Worm (Caenorhabditis elegans) whole organism, young adult: ENCODE data around the gene hlh-14.

Experiments used
- B0336.3 ChIP-seq: fragments of 200-800 bp; sonication (Bioruptor generic); IDR thresholded peaks from 2 replicates; pipeline ENCODE4 v1.3.6; 2022; ENCODE audit warnings: missing genetic modification characterization, missing compliant biosample characterization
- D2030.7 ChIP-seq: fragments of 200-800 bp; sonication (Bioruptor generic); IDR thresholded peaks from 2 replicates; pipeline ENCODE4 v1.3.6; 2022; ENCODE audit warnings: missing genetic modification reagents, missing genetic modification characterization, missing compliant biosample characterization
- F57A8.1 ChIP-seq: fragments of 200-800 bp; sonication (Bioruptor generic); optimal IDR thresholded peaks from 2 replicates; lab custom pipeline; 2018; ENCODE audit warnings: mild to moderate bottlenecking, missing genetic modification characterization, moderate library complexity, missing compliant biosample characterization
- T26A5.8 ChIP-seq: sonication (generic microtip); optimal IDR thresholded peaks from 2 replicates; lab custom pipeline; 2016; ENCODE audit warnings: missing genetic modification characterization, missing compliant biosample characterization
- ZK185.1 ChIP-seq: sonication (generic microtip); optimal IDR thresholded peaks from 2 replicates; lab custom pipeline; 2016; ENCODE audit warnings: mild to moderate bottlenecking, missing genetic modification characterization, missing compliant biosample characterization; ENCODE audit not compliant: poor library complexity, severe bottlenecking
- ama-1 ChIP-seq, 3 experiments: fragments of 150-350 bp in 1 of 3; sonication (generic microtip) in 2 of 3; optimal IDR thresholded peaks; 2 replicates each; lab custom pipeline; 2014 to 2018; ENCODE audit warnings: missing biosample characterization in 2 of 3, missing genetic modification characterization in 2 of 3, missing genetic modification reagents in 2 of 3
- aptf-3 ChIP-seq: fragments of 200-800 bp; sonication (Bioruptor generic); IDR thresholded peaks from 2 replicates; pipeline ENCODE4 v1.3.6; 2022; ENCODE audit warnings: missing genetic modification characterization, missing compliant biosample characterization
- atf-7 ChIP-seq: sonication (generic microtip); optimal IDR thresholded peaks from 2 replicates; lab custom pipeline; 2017; ENCODE audit warnings: mild to moderate bottlenecking, missing genetic modification characterization, missing compliant biosample characterization
- attf-5 ChIP-seq: fragments of 200-800 bp; sonication (Bioruptor generic); optimal IDR thresholded peaks from 2 replicates; lab custom pipeline; 2018; ENCODE audit warnings: mild to moderate bottlenecking, missing genetic modification characterization, missing compliant biosample characterization
- cebp-1 ChIP-seq, 2 experiments: fragments of 200-800 bp in 1 of 2; sonication (Bioruptor generic) in 1 of 2; sonication (generic microtip) in 1 of 2; IDR thresholded peaks in 1 of 2; optimal IDR thresholded peaks in 1 of 2; 2 replicates each; pipeline versions ENCODE4 v1.3.6 to Lab custom; 2017 to 2022; ENCODE audit warnings: missing compliant biosample characterization in 2 of 2, missing genetic modification characterization in 2 of 2, mild to moderate bottlenecking in 1 of 2, missing genetic modification reagents in 1 of 2, moderate library complexity in 1 of 2
- ceh-27 ChIP-seq: fragments of 200-800 bp; sonication (Bioruptor generic); optimal IDR thresholded peaks from 2 replicates; lab custom pipeline; 2018; ENCODE audit warnings: mild to moderate bottlenecking, missing genetic modification characterization, moderate library complexity, missing compliant biosample characterization
- chd-7 ChIP-seq: sonication (generic microtip); optimal IDR thresholded peaks from 2 replicates; lab custom pipeline; 2016; ENCODE audit warnings: mild to moderate bottlenecking, missing genetic modification characterization, moderate library complexity, missing compliant biosample characterization
- die-1 ChIP-seq: sonication (generic microtip); optimal IDR thresholded peaks from 2 replicates; lab custom pipeline; 2016; ENCODE audit warnings: missing genotype, mild to moderate bottlenecking, missing genetic modification characterization, missing compliant biosample characterization
- egl-18 ChIP-seq: fragments of 200-800 bp; sonication (Bioruptor generic); IDR thresholded peaks from 2 replicates; pipeline ENCODE4 v1.3.6; 2022; ENCODE audit warnings: missing genetic modification reagents, missing genetic modification characterization, missing compliant biosample characterization
- egrh-3 ChIP-seq: fragments of 200-800 bp; sonication (Bioruptor generic); IDR thresholded peaks from 2 replicates; pipeline ENCODE4 v1.3.6; 2022; ENCODE audit warnings: missing genetic modification reagents, missing genetic modification characterization, missing compliant biosample characterization
- gei-17 ChIP-seq: fragments of 200-800 bp; sonication (Bioruptor generic); optimal IDR thresholded peaks from 2 replicates; lab custom pipeline; 2018; ENCODE audit warnings: mild to moderate bottlenecking, missing genetic modification characterization, missing compliant biosample characterization
- lin-26 ChIP-seq: fragments of 200-800 bp; sonication (Bioruptor generic); IDR thresholded peaks from 2 replicates; pipeline ENCODE4 v1.3.6; 2022; ENCODE audit warnings: missing genetic modification reagents, missing genetic modification characterization, missing compliant biosample characterization
- lin-40 ChIP-seq: sonication (generic microtip); optimal IDR thresholded peaks from 2 replicates; lab custom pipeline; 2016; ENCODE audit warnings: missing genetic modification characterization, mild to moderate bottlenecking, missing compliant biosample characterization, missing genotype, missing genetic modification reagents
- lsl-1 ChIP-seq: fragments of 200-800 bp; sonication (Bioruptor generic); optimal IDR thresholded peaks from 2 replicates; lab custom pipeline; 2018; ENCODE audit warnings: mild to moderate bottlenecking, missing genetic modification characterization, moderate library complexity, missing compliant biosample characterization
- madf-6 ChIP-seq: fragments of 200-800 bp; sonication (Bioruptor generic); IDR thresholded peaks from 2 replicates; pipeline ENCODE4 v1.3.6; 2022; ENCODE audit warnings: missing genetic modification reagents, missing genetic modification characterization, missing compliant biosample characterization
- madf-8 ChIP-seq: fragments of 200-800 bp; sonication (Bioruptor generic); conservative IDR thresholded peaks from 2 replicates; pipeline ENCODE4 v1.3.6; 2022; ENCODE audit warnings: missing genetic modification reagents, missing genetic modification characterization, missing compliant biosample characterization
- mcd-1 ChIP-seq: fragments of 200-800 bp; sonication (Bioruptor generic); IDR thresholded peaks from 2 replicates; pipeline ENCODE4 v1.3.6; 2022; ENCODE audit warnings: missing genetic modification reagents, missing genetic modification characterization, missing compliant biosample characterization
- mel-28 ChIP-seq: sonication (generic microtip); optimal IDR thresholded peaks from 2 replicates; lab custom pipeline; 2016; ENCODE audit warnings: borderline replicate concordance, mild to moderate bottlenecking, missing genetic modification characterization, missing compliant biosample characterization
- nhr-179 ChIP-seq: sonication (generic microtip); optimal IDR thresholded peaks from 2 replicates; lab custom pipeline; 2016; ENCODE audit warnings: mild to moderate bottlenecking, missing genetic modification characterization, missing compliant biosample characterization
- nhr-80 ChIP-seq: sonication (generic microtip); optimal IDR thresholded peaks from 2 replicates; lab custom pipeline; 2016; ENCODE audit warnings: missing genetic modification characterization, missing compliant biosample characterization
- nhr-90 ChIP-seq: sonication (generic microtip); optimal IDR thresholded peaks from 2 replicates; lab custom pipeline; 2016; ENCODE audit warnings: missing genotype, mild to moderate bottlenecking, missing genetic modification characterization, missing compliant biosample characterization
- rcor-1 ChIP-seq: fragments of 200-800 bp; sonication (Bioruptor generic); IDR thresholded peaks from 2 replicates; pipeline ENCODE4 v1.3.6; 2022; ENCODE audit warnings: missing genetic modification reagents, missing genetic modification characterization, missing compliant biosample characterization
- rpc-1 ChIP-seq, 2 experiments: fragments of 150-350 bp in 1 of 2; sonication (generic microtip) in 1 of 2; optimal IDR thresholded peaks; 2 replicates each; lab custom pipeline; 2014 to 2018; ENCODE audit warnings: missing biosample characterization in 1 of 2, missing genetic modification characterization in 1 of 2, missing genetic modification reagents in 1 of 2, missing genotype in 1 of 2
- sea-2 ChIP-seq: fragments of 200-800 bp; sonication (Bioruptor generic); IDR thresholded peaks from 2 replicates; pipeline ENCODE4 v1.3.6; 2022; ENCODE audit warnings: missing genetic modification characterization, missing compliant biosample characterization
- snpc-4 ChIP-seq, 5 experiments: fragments of 150-350 bp in 1 of 5; sonication (generic microtip) in 4 of 5; optimal IDR thresholded peaks; 2 replicates each; lab custom pipeline; 2014 to 2018; ENCODE audit warnings: missing genetic modification characterization in 5 of 5, missing biosample characterization in 3 of 5, antibody characterized with exemption in 2 of 5, mild to moderate bottlenecking in 2 of 5, missing compliant biosample characterization in 2 of 5, missing genotype in 2 of 5, moderate library complexity in 2 of 5, missing genetic modification reagents in 1 of 5
- tbp1 ChIP-seq: fragments of 200-800 bp; sonication (Bioruptor generic); optimal IDR thresholded peaks from 2 replicates; lab custom pipeline; 2018; ENCODE audit warnings: mild to moderate bottlenecking, missing genetic modification characterization, missing compliant biosample characterization
- tlf-1 ChIP-seq: fragments of 200-800 bp; sonication (Bioruptor generic); optimal IDR thresholded peaks from 2 replicates; lab custom pipeline; 2018; ENCODE audit warnings: mild to moderate bottlenecking, missing genetic modification characterization, missing compliant biosample characterization
- xnd-1 ChIP-seq: sonication (generic microtip); optimal IDR thresholded peaks from 2 replicates; lab custom pipeline; 2016; ENCODE audit warnings: missing genotype, missing genetic modification reagents, missing genetic modification characterization, missing compliant biosample characterization
- ztf-22 ChIP-seq: fragments of 200-800 bp; sonication (Bioruptor generic); optimal IDR thresholded peaks from 2 replicates; lab custom pipeline; 2018; ENCODE audit warnings: mild to moderate bottlenecking, missing genetic modification characterization, moderate library complexity, missing compliant biosample characterization
- ztf-25 ChIP-seq: fragments of 200-800 bp; sonication (Bioruptor generic); IDR thresholded peaks from 2 replicates; pipeline ENCODE4 v1.3.6; 2022; ENCODE audit warnings: missing genetic modification reagents, missing genetic modification characterization, missing compliant biosample characterization
- ztf-26 ChIP-seq: sonication (generic microtip); optimal IDR thresholded peaks from 2 replicates; lab custom pipeline; 2017; ENCODE audit warnings: missing genetic modification characterization, missing compliant biosample characterization

The hlh-14 gene

DNA sequence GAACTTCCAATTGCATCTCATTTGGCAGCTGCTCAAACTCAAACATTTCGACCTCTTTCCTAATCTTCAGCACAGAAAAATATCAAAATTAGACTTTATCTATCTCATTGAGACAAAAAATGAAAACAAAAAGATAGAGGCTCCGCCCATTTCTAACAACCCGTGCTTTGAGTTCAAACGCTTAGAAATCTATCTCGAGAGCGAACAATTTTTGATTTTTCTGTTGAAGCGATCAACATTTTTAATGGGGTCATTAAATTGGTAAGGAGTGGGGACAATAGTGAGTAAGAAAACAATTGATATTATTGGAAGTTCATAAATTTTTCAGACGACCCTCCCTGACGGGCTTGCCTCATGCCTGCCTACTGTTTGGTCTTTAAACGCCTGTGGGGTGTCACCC is 39.8 kb downstream of the hlh-14 start, which contains the start of the genes C25H3.10 and C25H3.1:
C25H3.10 (minus strand) TSS at position 101 of the 400 bp plus-strand sequence.
C25H3.1 (plus strand) TSS at position 203 of the 400 bp plus-strand sequence.
- no peak for TF ChIP-seq nhr-179 (tag; lab: Kevin White, UChicago)
- TF ChIP-seq lsl-1 (GFP tag; lab: Kevin White, UChicago), result no peak
- TF ChIP-seq egrh-3, result no peak
- TF ChIP-seq madf-6 (GFP tag; lab: Robert Waterston, UW), result no peak
- no peak for TF ChIP-seq lin-40 (tag; lab: Kevin White, UChicago)
- no peak for TF ChIP-seq xnd-1 (tag; lab: Kevin White, UChicago)
- no peak for TF ChIP-seq gei-17

ce11 chrII:5698254-5698653 is 40.4 kb downstream of the hlh-14 start:
- TF ChIP-seq nhr-179 (tag; lab: Kevin White, UChicago) (no peak), lin-26 (GFP tag; lab: Robert Waterston, UW) (peak; percentile 51; the same call in 1 of the 2 replicates), nhr-80 (peak; percentile 58), chd-7 (peak; percentile 33), F57A8.1 (GFP tag; lab: Kevin White, UChicago) (no peak), tbp1 (peak; percentile 29), B0336.3 (GFP tag; lab: Robert Waterston, UW) (0 out of 2 replicates have a peak, but pooled peaks have one; percentile 20), snpc-4 (GFP tag; optimal IDR thresholded peaks at IDR 0.05; lab: Kevin White, UChicago) (no peak), snpc-4 (tag; optimal IDR thresholded peaks at IDR 0.05; lab: Kevin White, UChicago) (peak in 2 of 4 experiments; percentile 21 to 64), attf-5 (GFP tag; lab: Kevin White, UChicago) (peak; percentile 37), cebp-1 (GFP tag; IDR thresholded peaks at IDR 0.05; lab: Robert Waterston, UW) (no peak), cebp-1 (tag; optimal IDR thresholded peaks at IDR 0.05; lab: Kevin White, UChicago) (peak; percentile 52), atf-7 (peak; percentile 41), ceh-27 (no peak), D2030.7 (no peak), gei-17 (no peak), tlf-1 (peak; percentile 25), ztf-26 (tag; lab: Kevin White, UChicago) (peak; percentile 11)

- TF ChIP-seq madf-8 (GFP tag; lab: Robert Waterston, UW) (no peak), ama-1 (optimal IDR thresholded peaks at IDR 0.05; lab: Kevin White, UChicago) (no peak), ama-1 (GFP tag; optimal IDR thresholded peaks at IDR 0.05; lab: Kevin White, UChicago) (no peak), atf-7 (no peak), T26A5.8 (tag; lab: Kevin White, UChicago) (no peak), ztf-22 (GFP tag; lab: Kevin White, UChicago) (no peak), ZK185.1 (tag; lab: Kevin White, UChicago) (no peak), egl-18 (GFP tag; lab: Robert Waterston, UW) (no peak), die-1 (no peak), rcor-1 (GFP tag; lab: Robert Waterston, UW) (no peak), aptf-3 (GFP tag; lab: Robert Waterston, UW) (no peak), nhr-90 (tag; lab: Kevin White, UChicago) (no peak), mel-28 (tag; lab: Kevin White, UChicago) (no peak), ztf-25 (GFP tag; lab: Robert Waterston, UW) (no peak), rpc-1 (optimal IDR thresholded peaks at IDR 0.05; lab: Kevin White, UChicago) (no peak), rpc-1 (tag; optimal IDR thresholded peaks at IDR 0.05; lab: Kevin White, UChicago) (no peak), mcd-1 (GFP tag; lab: Robert Waterston, UW) (no peak), sea-2 (GFP tag; lab: Robert Waterston, UW) (no peak)
Measured at ce11 chrII:5697338-5697737, 41.4 kb downstream of the hlh-14 start.
